Worm (Caenorhabditis elegans): ENCODE measurements around the gene R74.8.

Gene R74.8

ce11 chrIII:4195306-4196008 lies 10.6 kb upstream of the R74.8 start (continued):
- TF ChIP-seq Y5F2A.4 (GFP tag; optimal IDR thresholded peaks at IDR 0.05): peak; percentile 54
- no peak for TF ChIP-seq skn-1 (tag; optimal IDR thresholded peaks at IDR 0.05)
- 0 out of 2 replicates have a peak, but pooled peaks have one; percentile 16 for TF ChIP-seq madf-9 (GFP tag; conservative IDR thresholded peaks at IDR 0.05)
- peak; percentile 38 for TF ChIP-seq ces-1 (GFP tag; optimal IDR thresholded peaks at IDR 0.05)
- peak; percentile 45 for TF ChIP-seq F37D6.2 (tag; optimal IDR thresholded peaks at IDR 0.05)
- TF ChIP-seq F26F4.8 (GFP tag; conservative IDR thresholded peaks at IDR 0.05): no peak

ce11 chrIII:4196301-4196987 lies 9.6 kb upstream of the R74.8 start:
- TF ChIP-seq nhr-41 (GFP tag; IDR thresholded peaks at IDR 0.05) (no peak), Y48G9A.11 (GFP tag; IDR thresholded peaks at IDR 0.05) (peak; percentile 52; the same call in 1 of the 2 replicates), php-3 (GFP tag; IDR thresholded peaks at IDR 0.05) (no peak), arid-1 (GFP tag; conservative IDR thresholded peaks at IDR 0.05) (no peak), nhr-6 (tag; optimal IDR thresholded peaks at IDR 0.05) (peak; percentile 45), aha-1 (tag) (peak; percentile 87), ceh-28 (tag; optimal IDR thresholded peaks at IDR 0.05) (no peak), mdl-1 (tag; optimal IDR thresholded peaks at IDR 0.05) (peak; percentile 80 to 91), unc-130 (GFP tag; optimal IDR thresholded peaks at IDR 0.05) (peak; percentile 45), egl-27 (tag; optimal IDR thresholded peaks at IDR 0.05) (no peak), dpl-1 (GFP tag; optimal IDR thresholded peaks at IDR 0.05) (peak; percentile 42), mes-2 (tag; optimal IDR thresholded peaks at IDR 0.05; ENCODE audit: poor library complexity, severe bottlenecking) (peak; percentile 86), lir-3 (tag; optimal IDR thresholded peaks at IDR 0.05) (no peak), hlh-30 (tag; optimal IDR thresholded peaks at IDR 0.05; ENCODE audit: insufficient read depth) (peak; percentile 95), spr-1 (tag; optimal IDR thresholded peaks at IDR 0.05) (no peak), fkh-10 (GFP tag; optimal IDR thresholded peaks at IDR 0.05) (peak; percentile 12), mep-1 (tag; optimal IDR thresholded peaks at IDR 0.05) (peak; percentile 65), dmd-6 (GFP tag; IDR thresholded peaks at IDR 0.05) (0 out of 2 replicates have a peak, but pooled peaks have one; percentile 9), hlh-11 (tag; optimal IDR thresholded peaks at IDR 0.05) (peak; percentile 25), nhr-48 (tag; optimal IDR thresholded peaks at IDR 0.05) (no peak), hmg-1.1 (GFP tag; IDR thresholded peaks at IDR 0.05) (peak; percentile 68), mxl-3 (GFP tag; optimal IDR thresholded peaks at IDR 0.05) (peak; percentile 38), dve-1 (tag; optimal IDR thresholded peaks at IDR 0.05; ENCODE audit: insufficient read depth) (no peak), lsy-2 (tag; optimal IDR thresholded peaks at IDR 0.05) (peak; percentile 49 to 82), rbr-2 (tag; optimal IDR thresholded peaks at IDR 0.05) (peak; percentile 45), ceh-32 (tag; optimal IDR thresholded peaks at IDR 0.05; ENCODE audit: poor library complexity) (no peak), hif-1 (tag; optimal IDR thresholded peaks at IDR 0.05) (peak in 1 of 2 experiments; percentile 67), lin-38 (GFP tag; IDR thresholded peaks at IDR 0.05) (peak; percentile 30; the same call in 1 of the 2 replicates)

ce11 chrIII:4196988-4197384 lies 9.1 kb upstream of the R74.8 start, which contains the start of gene asd-1:
Gene asd-1 (plus strand): TSS chrIII:4197285.
- no peak for TF ChIP-seq lin-39 (tag; optimal IDR thresholded peaks at IDR 0.05)
- TF ChIP-seq daf-19 (GFP tag; conservative IDR thresholded peaks at IDR 0.05): no peak
- TF ChIP-seq ceh-32 (tag; optimal IDR thresholded peaks at IDR 0.05; ENCODE audit: poor library complexity): no peak
- TF ChIP-seq ztf-11 (tag; optimal IDR thresholded peaks at IDR 0.05): no peak
- no peak for TF ChIP-seq zip-11 (GFP tag; IDR thresholded peaks at IDR 0.05)
- no peak for TF ChIP-seq ceh-44 (GFP tag; IDR thresholded peaks at IDR 0.05)
- TF ChIP-seq lim-7 (GFP tag; IDR thresholded peaks at IDR 0.05): no peak
- no peak for TF ChIP-seq zfp-2 (tag; optimal IDR thresholded peaks at IDR 0.05)
- no peak for TF ChIP-seq lin-1 (GFP tag; IDR thresholded peaks at IDR 0.05)
- no peak for TF ChIP-seq nhr-41 (GFP tag; IDR thresholded peaks at IDR 0.05)
- no peak for TF ChIP-seq daf-16 (GFP tag; optimal IDR thresholded peaks at IDR 0.05)
- TF ChIP-seq daf-16 (tag; optimal IDR thresholded peaks at IDR 0.05): no peak
- TF ChIP-seq snpc-4 (tag; optimal IDR thresholded peaks at IDR 0.05): no peak
- no peak for TF ChIP-seq mxl-3 (GFP tag; optimal IDR thresholded peaks at IDR 0.05)
- no peak for TF ChIP-seq dve-1 (tag; optimal IDR thresholded peaks at IDR 0.05; ENCODE audit: insufficient read depth)
- TF ChIP-seq madf-9 (GFP tag; conservative IDR thresholded peaks at IDR 0.05): no peak
- no peak for TF ChIP-seq F10B5.3 (tag; optimal IDR thresholded peaks at IDR 0.05)
